Fruit fly (Drosophila melanogaster) whole organism, embryonic: ENCODE measurements around the gene RpS3.

Experiments used
- Abd-B ChIP-seq: fragments of 200-800 bp; sonication (Bioruptor generic); optimal IDR thresholded peaks from 2 replicates; lab custom pipeline; 2018; ENCODE audit warnings: missing biosample characterization, mild to moderate bottlenecking, missing genetic modification characterization, moderate library complexity
- Awh ChIP-seq: fragments of 200-800 bp; sonication (Bioruptor generic); IDR thresholded peaks from 2 replicates; pipeline ENCODE4, ENCODE4 v1.3.6; 2022; ENCODE audit warnings: missing biosample characterization, missing genetic modification characterization
- CG11093 ChIP-seq: fragments of 200-800 bp; sonication (Bioruptor generic); IDR thresholded peaks from 3 replicates; pipeline ENCODE4 v1.3.6; 2022; ENCODE audit warnings: missing biosample characterization, missing genetic modification characterization
- CG11398 ChIP-seq: fragments of 200-800 bp; sonication (Bioruptor generic); optimal IDR thresholded peaks from 2 replicates; lab custom pipeline; 2016; ENCODE audit warnings: missing biosample characterization, missing genetic modification characterization
- CG12155 ChIP-seq: fragments of 200-800 bp; sonication (Bioruptor generic); optimal IDR thresholded peaks from 3 replicates; lab custom pipeline; 2016; ENCODE audit warnings: missing biosample characterization, missing genetic modification characterization
- CG1233 ChIP-seq: fragments of 200-800 bp; sonication (Bioruptor generic); optimal IDR thresholded peaks from 4 replicates; lab custom pipeline; 2018; ENCODE audit warnings: missing biosample characterization, mild to moderate bottlenecking, missing genetic modification characterization
- CG12659 ChIP-seq: fragments of 200-800 bp; sonication (Bioruptor generic); optimal IDR thresholded peaks from 3 replicates; lab custom pipeline; 2017; ENCODE audit warnings: mild to moderate bottlenecking, missing biosample characterization, missing genetic modification reagents, missing genetic modification characterization
- CG12744 ChIP-seq: fragments of 200-800 bp; sonication (Bioruptor generic); optimal IDR thresholded peaks from 2 replicates; lab custom pipeline; 2016; ENCODE audit warnings: missing biosample characterization, missing genetic modification characterization
- CG13123 ChIP-seq: fragments of 200-800 bp; sonication (Bioruptor generic); optimal IDR thresholded peaks from 2 replicates; lab custom pipeline; 2016; ENCODE audit warnings: missing biosample characterization, missing genetic modification characterization
- CG13287 ChIP-seq: fragments of 200-800 bp; sonication (Bioruptor generic); IDR thresholded peaks from 2 replicates; pipeline ENCODE4 v1.3.6; 2022; ENCODE audit warnings: missing biosample characterization, missing genetic modification characterization; ENCODE audit not compliant: partially characterized antibody
- CG13296 ChIP-seq: fragments of 200-800 bp; sonication (Bioruptor generic); optimal IDR thresholded peaks from 3 replicates; lab custom pipeline; 2018; ENCODE audit warnings: missing biosample characterization, mild to moderate bottlenecking, missing genetic modification characterization
- CG15269 ChIP-seq: fragments of 200-800 bp; sonication (Bioruptor generic); optimal IDR thresholded peaks from 2 replicates; lab custom pipeline; 2018; ENCODE audit warnings: missing biosample characterization, mild to moderate bottlenecking, missing genetic modification characterization, moderate library complexity
- CG18764 ChIP-seq: fragments of 200-800 bp; sonication (Bioruptor generic); optimal IDR thresholded peaks from 3 replicates; lab custom pipeline; 2016; ENCODE audit warnings: missing biosample characterization, missing genetic modification characterization
- CG2889 ChIP-seq: fragments of 200-800 bp; sonication (Bioruptor generic); IDR thresholded peaks from 3 replicates; pipeline ENCODE4 v1.3.6; 2022; ENCODE audit warnings: missing biosample characterization, missing genetic modification characterization
- CG30431 ChIP-seq: fragments of 200-800 bp; sonication (Bioruptor generic); optimal IDR thresholded peaks from 2 replicates; lab custom pipeline; 2017; ENCODE audit warnings: missing biosample characterization, missing genetic modification characterization
- CG31224 ChIP-seq: fragments of 200-800 bp; sonication (Bioruptor generic); IDR thresholded peaks from 2 replicates; pipeline ENCODE4 v1.3.6; 2022; ENCODE audit warnings: missing biosample characterization, missing genetic modification characterization
- CG4424 ChIP-seq: fragments of 200-800 bp; sonication (Bioruptor generic); optimal IDR thresholded peaks from 3 replicates; lab custom pipeline; 2016; ENCODE audit warnings: missing biosample characterization, missing genetic modification characterization
- CG6689 ChIP-seq: fragments of 200-800 bp; sonication (Bioruptor generic); IDR thresholded peaks from 2 replicates; pipeline ENCODE4 v1.3.6; 2022; ENCODE audit warnings: missing biosample characterization, missing genetic modification characterization
- CG8944 ChIP-seq: fragments of 200-800 bp; sonication (Bioruptor generic); optimal IDR thresholded peaks from 3 replicates; lab custom pipeline; 2016; ENCODE audit warnings: missing biosample characterization, missing genetic modification characterization
- CG9609 ChIP-seq: fragments of 200-800 bp; sonication (Bioruptor generic); optimal IDR thresholded peaks from 3 replicates; lab custom pipeline; 2016; ENCODE audit warnings: missing biosample characterization, missing genetic modification characterization
- Dll ChIP-seq: fragments of 200-800 bp; sonication (Bioruptor generic); IDR thresholded peaks from 4 replicates; pipeline ENCODE4 v1.3.6; 2022; ENCODE audit warnings: missing biosample characterization, missing genetic modification characterization; ENCODE audit not compliant: partially characterized antibody
- Fer3 ChIP-seq: fragments of 200-800 bp; sonication (Bioruptor generic); optimal IDR thresholded peaks from 2 replicates; lab custom pipeline; 2018; ENCODE audit warnings: missing biosample characterization, mild to moderate bottlenecking, missing genetic modification characterization, moderate library complexity
- HLHmδ ChIP-seq: fragments of 200-800 bp; sonication (Bioruptor generic); optimal IDR thresholded peaks from 2 replicates; lab custom pipeline; 2018; ENCODE audit warnings: missing biosample characterization, mild to moderate bottlenecking, missing genetic modification characterization, moderate library complexity
- Hey ChIP-seq: fragments of 200-800 bp; sonication (Bioruptor generic); optimal IDR thresholded peaks from 3 replicates; lab custom pipeline; 2018; ENCODE audit warnings: missing biosample characterization, mild to moderate bottlenecking, missing genetic modification characterization
- Hr78 ChIP-seq, 2 experiments: fragments of 200-800 bp in 1 of 2; fragments of >200 bp in 1 of 2; sonication (Bioruptor generic) in 1 of 2; optimal IDR thresholded peaks; 2 replicates each; lab custom pipeline; 2017 to 2019; ENCODE audit warnings: missing biosample characterization in 2 of 2, missing genetic modification characterization in 2 of 2, mild to moderate bottlenecking in 1 of 2, moderate library complexity in 1 of 2
- Oaz ChIP-seq: fragments of 200-800 bp; sonication (Bioruptor generic); IDR thresholded peaks from 2 replicates; pipeline ENCODE4 v1.3.6; 2022; ENCODE audit warnings: missing biosample characterization, missing genetic modification characterization
- Six4 ChIP-seq: fragments of 200-800 bp; sonication (Bioruptor generic); optimal IDR thresholded peaks from 2 replicates; lab custom pipeline; 2016; ENCODE audit warnings: missing biosample characterization, missing genetic modification characterization
- Spps ChIP-seq: fragments of 200-800 bp; sonication (Bioruptor generic); optimal IDR thresholded peaks from 2 replicates; lab custom pipeline; 2018; ENCODE audit warnings: missing biosample characterization, mild to moderate bottlenecking, missing genetic modification characterization
- Usf ChIP-seq: fragments of 200-800 bp; sonication (Bioruptor generic); optimal IDR thresholded peaks from 2 replicates; lab custom pipeline; 2017; ENCODE audit warnings: missing genotype, missing biosample characterization, missing genetic modification characterization
- ab ChIP-seq: fragments of 200-800 bp; sonication (Bioruptor generic); optimal IDR thresholded peaks from 2 replicates; lab custom pipeline; 2016; ENCODE audit warnings: missing biosample characterization, missing genetic modification characterization
- aop ChIP-seq: fragments of 200-800 bp; sonication (Bioruptor generic); IDR thresholded peaks from 2 replicates; pipeline ENCODE4 v1.3.6; 2022; ENCODE audit warnings: missing biosample characterization, missing genetic modification characterization
- bbx ChIP-seq: fragments of 200-800 bp; sonication (Bioruptor generic); IDR thresholded peaks from 2 replicates; pipeline ENCODE4 v1.3.6; 2022; ENCODE audit warnings: missing biosample characterization, missing genetic modification characterization; ENCODE audit not compliant: partially characterized antibody
- bcd ChIP-seq: fragments of 200-800 bp; sonication (Bioruptor generic); optimal IDR thresholded peaks from 2 replicates; lab custom pipeline; 2017; ENCODE audit warnings: missing biosample characterization, mild to moderate bottlenecking, missing genetic modification characterization
- chn ChIP-seq: fragments of 200-800 bp; sonication (Bioruptor generic); optimal IDR thresholded peaks from 2 replicates; lab custom pipeline; 2016; ENCODE audit warnings: missing biosample characterization, missing genetic modification characterization
- ci ChIP-seq: fragments of 200-800 bp; sonication (Bioruptor generic); IDR thresholded peaks from 3 replicates; pipeline ENCODE4 v1.3.6; 2022; ENCODE audit warnings: missing biosample characterization, missing genetic modification characterization
- corto ChIP-seq: fragments of 200-800 bp; sonication (Bioruptor generic); optimal IDR thresholded peaks from 2 replicates; lab custom pipeline; 2016; ENCODE audit warnings: missing biosample characterization, mild to moderate bottlenecking, missing genetic modification characterization, moderate library complexity
- crc ChIP-seq: fragments of 200-800 bp; sonication (Bioruptor generic); optimal IDR thresholded peaks from 2 replicates; lab custom pipeline; 2016; ENCODE audit warnings: missing biosample characterization, missing genetic modification characterization
- danr ChIP-seq: fragments of 200-800 bp; sonication (Bioruptor generic); IDR thresholded peaks from 2 replicates; pipeline ENCODE4 v1.3.6; 2022; ENCODE audit warnings: missing biosample characterization, missing genetic modification characterization
- ems ChIP-seq: fragments of 200-800 bp; sonication (Bioruptor generic); optimal IDR thresholded peaks from 3 replicates; lab custom pipeline; 2016; ENCODE audit warnings: missing biosample characterization, missing genetic modification characterization
- eyg ChIP-seq: fragments of 200-800 bp; sonication (Bioruptor generic); optimal IDR thresholded peaks from 3 replicates; lab custom pipeline; 2016; ENCODE audit warnings: missing biosample characterization, missing genetic modification characterization
- fd96Cb ChIP-seq: fragments of 200-800 bp; sonication (Bioruptor generic); optimal IDR thresholded peaks from 2 replicates; lab custom pipeline; 2018; ENCODE audit warnings: missing biosample characterization, mild to moderate bottlenecking, missing genetic modification characterization, moderate library complexity
- gro ChIP-seq: fragments of 200-800 bp; sonication (Bioruptor generic); optimal IDR thresholded peaks from 2 replicates; lab custom pipeline; 2016; ENCODE audit warnings: missing biosample characterization, missing genetic modification characterization
- nerfin-2 ChIP-seq: fragments of 200-800 bp; sonication (Bioruptor generic); IDR thresholded peaks from 2 replicates; pipeline ENCODE4 v1.3.6; 2022; ENCODE audit warnings: missing biosample characterization, missing genetic modification characterization; ENCODE audit not compliant: partially characterized antibody
- pros ChIP-seq: fragments of 200-800 bp; sonication (Bioruptor generic); optimal IDR thresholded peaks from 3 replicates; lab custom pipeline; 2019; ENCODE audit warnings: missing biosample characterization, mild to moderate bottlenecking, missing genetic modification characterization, moderate library complexity
- run ChIP-seq: fragments of 200-800 bp; sonication (Bioruptor generic); optimal IDR thresholded peaks from 3 replicates; lab custom pipeline; 2018; ENCODE audit warnings: missing biosample characterization, mild to moderate bottlenecking, missing genetic modification characterization
- sens ChIP-seq: fragments of 200-800 bp; sonication (Bioruptor generic); peaks from one replicate; lab custom pipeline; 2016; ENCODE audit warnings: missing biosample characterization, missing genetic modification characterization
- tgo ChIP-seq: fragments of 200-800 bp; sonication (Bioruptor generic); IDR thresholded peaks from 3 replicates; pipeline ENCODE4 v1.3.6; 2022; ENCODE audit warnings: missing biosample characterization, missing genetic modification characterization
- tna ChIP-seq: fragments of 200-800 bp; sonication (Bioruptor generic); IDR thresholded peaks from 2 replicates; pipeline ENCODE4 v1.3.6; 2022; ENCODE audit warnings: missing biosample characterization, missing genetic modification characterization; ENCODE audit not compliant: partially characterized antibody
- unpg ChIP-seq: fragments of 200-800 bp; sonication (Bioruptor generic); optimal IDR thresholded peaks from 3 replicates; lab custom pipeline; 2018; ENCODE audit warnings: missing biosample characterization, mild to moderate bottlenecking, missing genetic modification characterization, moderate library complexity
- vnd ChIP-seq: fragments of 200-800 bp; sonication (Bioruptor generic); IDR thresholded peaks from 3 replicates; pipeline ENCODE4 v1.3.6; 2022; ENCODE audit warnings: missing biosample characterization, missing genetic modification characterization; ENCODE audit not compliant: partially characterized antibody

Gene RpS3

dm6 chr3R:23333334-23334035 lies 25.1 kb upstream of the RpS3 start (continued):
- TF ChIP-seq CG9609 (GFP tag; lab: Kevin White, UChicago): no peak
- peak; percentile 70 for TF ChIP-seq fd96Cb (tag; lab: Kevin White, UChicago)
- TF ChIP-seq unpg (GFP tag; lab: Kevin White, UChicago): peak; percentile 65
- peak; percentile 25 for TF ChIP-seq CG11398 (GFP tag; lab: Kevin White, UChicago)
- TF ChIP-seq Hr78 (GFP tag; optimal IDR thresholded peaks at IDR 0.05; lab: Kevin White, UChicago): peak in 1 of 2 experiments; percentile 11
- TF ChIP-seq CG13296 (GFP tag; lab: Kevin White, UChicago): no peak
- peak; percentile 25 for TF ChIP-seq CG15269 (tag; lab: Kevin White, UChicago)
- TF ChIP-seq crc: no peak
- peak; percentile 5 for TF ChIP-seq Six4 (GFP tag; lab: Kevin White, UChicago)
- TF ChIP-seq CG12155 (GFP tag; lab: Kevin White, UChicago): no peak
- peak; percentile 41 for TF ChIP-seq CG4424 (GFP tag; lab: Kevin White, UChicago)
- peak; percentile 29 for TF ChIP-seq Abd-B (GFP tag; lab: Kevin White, UChicago)
- no peak for TF ChIP-seq aop
- no peak for TF ChIP-seq tna
- no peak for TF ChIP-seq nerfin-2 (GFP tag; lab: Robert Waterston, UW)
- no peak for TF ChIP-seq Fer3 (tag; lab: Kevin White, UChicago)
- peak; percentile 22 for TF ChIP-seq CG18764 (GFP tag; lab: Kevin White, UChicago)
- TF ChIP-seq Usf (GFP tag; lab: Kevin White, UChicago): no peak
- no peak for TF ChIP-seq CG13123 (GFP tag; lab: Kevin White, UChicago)
- no peak for TF ChIP-seq Hey (tag; lab: Kevin White, UChicago)
- TF ChIP-seq chn: peak; percentile 35
- TF ChIP-seq sens: peak; percentile 91
- TF ChIP-seq run (tag; lab: Kevin White, UChicago): no peak
- no peak for TF ChIP-seq CG31224 (GFP tag; lab: Robert Waterston, UW)
- TF ChIP-seq bbx (GFP tag; lab: Robert Waterston, UW): no peak
- no peak for TF ChIP-seq vnd (GFP tag; lab: Robert Waterston, UW)
- no peak for TF ChIP-seq tgo (GFP tag; lab: Robert Waterston, UW)
- TF ChIP-seq ems (GFP tag; lab: Kevin White, UChicago): no peak
- no peak for TF ChIP-seq eyg
- TF ChIP-seq CG2889 (GFP tag; lab: Robert Waterston, UW): no peak
- peak; percentile 42; the same call in 1 of the 3 replicates for TF ChIP-seq ci (GFP tag; lab: Robert Waterston, UW)
- no peak for TF ChIP-seq CG6689 (GFP tag; lab: Robert Waterston, UW)
- peak; percentile 56 for TF ChIP-seq bcd
- 0 out of 2 replicates have a peak, but pooled peaks have one; percentile 29 for TF ChIP-seq danr (GFP tag; lab: Robert Waterston, UW)
- no peak for TF ChIP-seq Oaz
- TF ChIP-seq Awh (GFP tag; lab: Robert Waterston, UW): peak; percentile 53
- TF ChIP-seq CG11093 (GFP tag; lab: Robert Waterston, UW): no peak
- peak; percentile 4 for TF ChIP-seq CG1233
- no peak for TF ChIP-seq ab
- no peak for TF ChIP-seq pros (GFP tag; lab: Kevin White, UChicago)
- TF ChIP-seq Spps (tag; lab: Kevin White, UChicago): peak; percentile 23
- no peak for TF ChIP-seq HLHmδ (GFP tag; lab: Kevin White, UChicago)
- TF ChIP-seq corto: no peak
- peak; percentile 8 for TF ChIP-seq CG30431 (GFP tag; lab: Kevin White, UChicago)
- no peak for TF ChIP-seq CG12744 (GFP tag; lab: Kevin White, UChicago)
- TF ChIP-seq CG13287 (GFP tag; lab: Robert Waterston, UW): no peak
- TF ChIP-seq CG8944: peak; percentile 23
- peak; percentile 16 for TF ChIP-seq CG12659 (GFP tag; lab: Kevin White, UChicago)
- TF ChIP-seq gro (GFP tag; lab: Kevin White, UChicago): no peak
- no peak for TF ChIP-seq Dll (GFP tag; lab: Robert Waterston, UW)
